Worm (Caenorhabditis elegans) whole organism, young adult: Measurements from ENCODE around the gene ugt-9.

Experiments used
- B0019.2 ChIP-seq: fragments of 200-800 bp; sonication (Bioruptor generic); conservative IDR thresholded peaks from 2 replicates; pipeline ENCODE4 v1.3.6; 2022; ENCODE audit warnings: missing genetic modification reagents, missing genetic modification characterization, missing compliant biosample characterization
- B0336.3 ChIP-seq: fragments of 200-800 bp; sonication (Bioruptor generic); IDR thresholded peaks from 2 replicates; pipeline ENCODE4 v1.3.6; 2022; ENCODE audit warnings: missing genetic modification characterization, missing compliant biosample characterization
- C06A6.2 ChIP-seq: fragments of 200-800 bp; sonication (Bioruptor generic); conservative IDR thresholded peaks from 2 replicates; pipeline ENCODE4 v1.3.6; 2022; ENCODE audit warnings: missing genetic modification characterization, missing compliant biosample characterization
- D2030.7 ChIP-seq: fragments of 200-800 bp; sonication (Bioruptor generic); IDR thresholded peaks from 2 replicates; pipeline ENCODE4 v1.3.6; 2022; ENCODE audit warnings: missing genetic modification reagents, missing genetic modification characterization, missing compliant biosample characterization
- F22D6.2 ChIP-seq: sonication (generic microtip); optimal IDR thresholded peaks from 2 replicates; lab custom pipeline; 2016; ENCODE audit warnings: mild to moderate bottlenecking, missing genetic modification characterization, missing compliant biosample characterization
- F49E8.2 ChIP-seq: sonication (generic microtip); optimal IDR thresholded peaks from 3 replicates; lab custom pipeline; 2017; ENCODE audit warnings: missing genetic modification characterization, mild to moderate bottlenecking, missing compliant biosample characterization, antibody characterized with exemption, moderate library complexity; ENCODE audit not compliant: insufficient read depth
- F55B11.4 ChIP-seq: sonication (generic microtip); optimal IDR thresholded peaks from 2 replicates; lab custom pipeline; 2016; ENCODE audit warnings: missing compliant biosample characterization, missing genetic modification characterization, borderline replicate concordance; ENCODE audit not compliant: insufficient read depth
- F57A8.1 ChIP-seq: fragments of 200-800 bp; sonication (Bioruptor generic); optimal IDR thresholded peaks from 2 replicates; lab custom pipeline; 2018; ENCODE audit warnings: mild to moderate bottlenecking, missing genetic modification characterization, moderate library complexity, missing compliant biosample characterization
- F57C9.4 ChIP-seq: sonication (generic microtip); optimal IDR thresholded peaks from 2 replicates; lab custom pipeline; 2017; ENCODE audit warnings: mild to moderate bottlenecking, missing genetic modification characterization, missing compliant biosample characterization
- Y53F4B.3 ChIP-seq: fragments of 200-800 bp; sonication (Bioruptor generic); IDR thresholded peaks from 2 replicates; pipeline ENCODE4 v1.3.6; 2022; ENCODE audit warnings: missing genetic modification reagents, missing genetic modification characterization, missing compliant biosample characterization
- Y67H2A.10 ChIP-seq: fragments of 200-800 bp; sonication (Bioruptor generic); conservative IDR thresholded peaks from 2 replicates; pipeline ENCODE4 v1.3.6; 2022; ENCODE audit warnings: missing genetic modification reagents, missing genetic modification characterization, missing compliant biosample characterization
- Y79H2A.3 ChIP-seq: fragments of 200-800 bp; sonication (Bioruptor generic); conservative IDR thresholded peaks from 2 replicates; pipeline ENCODE4 v1.3.6; 2022; ENCODE audit warnings: missing genetic modification reagents, missing genetic modification characterization, missing compliant biosample characterization
- ZK185.1 ChIP-seq: sonication (generic microtip); optimal IDR thresholded peaks from 2 replicates; lab custom pipeline; 2016; ENCODE audit warnings: mild to moderate bottlenecking, missing genetic modification characterization, missing compliant biosample characterization; ENCODE audit not compliant: poor library complexity, severe bottlenecking
- ama-1 ChIP-seq, 3 experiments: fragments of 150-350 bp in 1 of 3; sonication (generic microtip) in 2 of 3; optimal IDR thresholded peaks; 2 replicates each; lab custom pipeline; 2014 to 2018; ENCODE audit warnings: missing biosample characterization in 2 of 3, missing genetic modification characterization in 2 of 3, missing genetic modification reagents in 2 of 3
- aptf-2 ChIP-seq: fragments of 200-800 bp; sonication (Bioruptor generic); conservative IDR thresholded peaks from 2 replicates; pipeline ENCODE4 v1.3.6; 2022; ENCODE audit warnings: missing genetic modification reagents, missing genetic modification characterization, missing compliant biosample characterization
- atf-7 ChIP-seq: sonication (generic microtip); optimal IDR thresholded peaks from 2 replicates; lab custom pipeline; 2017; ENCODE audit warnings: mild to moderate bottlenecking, missing genetic modification characterization, missing compliant biosample characterization
- attf-5 ChIP-seq: fragments of 200-800 bp; sonication (Bioruptor generic); optimal IDR thresholded peaks from 2 replicates; lab custom pipeline; 2018; ENCODE audit warnings: mild to moderate bottlenecking, missing genetic modification characterization, missing compliant biosample characterization
- attf-6 ChIP-seq: fragments of 200-800 bp; sonication (Bioruptor generic); IDR thresholded peaks from 2 replicates; pipeline ENCODE4 v1.3.6; 2022; ENCODE audit warnings: missing genetic modification reagents, missing genetic modification characterization, missing compliant biosample characterization
- cebp-1 ChIP-seq, 2 experiments: fragments of 200-800 bp in 1 of 2; sonication (Bioruptor generic) in 1 of 2; sonication (generic microtip) in 1 of 2; IDR thresholded peaks in 1 of 2; optimal IDR thresholded peaks in 1 of 2; 2 replicates each; pipeline versions ENCODE4 v1.3.6 to Lab custom; 2017 to 2022; ENCODE audit warnings: missing compliant biosample characterization in 2 of 2, missing genetic modification characterization in 2 of 2, mild to moderate bottlenecking in 1 of 2, missing genetic modification reagents in 1 of 2, moderate library complexity in 1 of 2
- ceh-100 ChIP-seq: fragments of 200-800 bp; sonication (Bioruptor generic); IDR thresholded peaks from 2 replicates; pipeline ENCODE4 v1.3.6; 2022; ENCODE audit warnings: missing genetic modification reagents, missing genetic modification characterization, missing compliant biosample characterization
- ceh-40 ChIP-seq: fragments of 200-800 bp; sonication (Bioruptor generic); IDR thresholded peaks from 2 replicates; pipeline ENCODE4 v1.3.6; 2022; ENCODE audit warnings: missing genetic modification characterization, missing compliant biosample characterization
- ceh-58 ChIP-seq: fragments of 200-800 bp; sonication (Bioruptor generic); IDR thresholded peaks from 2 replicates; pipeline ENCODE4 v1.3.6; 2022; ENCODE audit warnings: missing genetic modification characterization, missing compliant biosample characterization
- egl-18 ChIP-seq: fragments of 200-800 bp; sonication (Bioruptor generic); IDR thresholded peaks from 2 replicates; pipeline ENCODE4 v1.3.6; 2022; ENCODE audit warnings: missing genetic modification reagents, missing genetic modification characterization, missing compliant biosample characterization
- gei-17 ChIP-seq: fragments of 200-800 bp; sonication (Bioruptor generic); optimal IDR thresholded peaks from 2 replicates; lab custom pipeline; 2018; ENCODE audit warnings: mild to moderate bottlenecking, missing genetic modification characterization, missing compliant biosample characterization
- him-1 ChIP-seq: sonication (generic microtip); optimal IDR thresholded peaks from 2 replicates; lab custom pipeline; 2016; ENCODE audit warnings: missing genotype, missing genetic modification reagents, missing genetic modification characterization, missing compliant biosample characterization
- hmg-20 ChIP-seq: fragments of 200-800 bp; sonication (Bioruptor generic); IDR thresholded peaks from 2 replicates; pipeline ENCODE4 v1.3.6; 2022; ENCODE audit warnings: missing genetic modification reagents, missing genetic modification characterization, missing compliant biosample characterization
- hrde-1 ChIP-seq: sonication (generic microtip); optimal IDR thresholded peaks from 2 replicates; lab custom pipeline; 2016; ENCODE audit warnings: missing genetic modification characterization, mild to moderate bottlenecking, missing compliant biosample characterization, moderate library complexity, missing genotype, missing genetic modification reagents, borderline replicate concordance
- lag-1 ChIP-seq: fragments of 200-800 bp; sonication (Bioruptor generic); IDR thresholded peaks from 2 replicates; pipeline ENCODE4 v1.3.6; 2022; ENCODE audit warnings: missing genetic modification reagents, missing genetic modification characterization, missing compliant biosample characterization
- let-526 ChIP-seq: fragments of 200-800 bp; sonication (Bioruptor generic); IDR thresholded peaks from 2 replicates; pipeline ENCODE4 v1.3.6; 2022; ENCODE audit warnings: missing genetic modification reagents, missing genetic modification characterization, missing compliant biosample characterization
- lin-26 ChIP-seq: fragments of 200-800 bp; sonication (Bioruptor generic); IDR thresholded peaks from 2 replicates; pipeline ENCODE4 v1.3.6; 2022; ENCODE audit warnings: missing genetic modification reagents, missing genetic modification characterization, missing compliant biosample characterization
- madf-3 ChIP-seq: fragments of 200-800 bp; sonication (Bioruptor generic); IDR thresholded peaks from 2 replicates; pipeline ENCODE4 v1.3.6; 2022; ENCODE audit warnings: missing genetic modification reagents, missing genetic modification characterization, missing compliant biosample characterization
- nfyb-1 ChIP-seq: fragments of 200-800 bp; sonication (Bioruptor generic); IDR thresholded peaks from 2 replicates; pipeline ENCODE4 v1.3.6; 2022; ENCODE audit warnings: missing genetic modification reagents, missing genetic modification characterization, missing compliant biosample characterization
- nhr-120 ChIP-seq: fragments of 200-800 bp; sonication (Bioruptor generic); IDR thresholded peaks from 2 replicates; pipeline ENCODE4 v1.3.6; 2022; ENCODE audit warnings: missing genetic modification characterization, missing compliant biosample characterization
- nhr-80 ChIP-seq: sonication (generic microtip); optimal IDR thresholded peaks from 2 replicates; lab custom pipeline; 2016; ENCODE audit warnings: missing genetic modification characterization, missing compliant biosample characterization
- snpc-1.1 ChIP-seq: sonication (generic microtip); optimal IDR thresholded peaks from 2 replicates; lab custom pipeline; 2017; ENCODE audit warnings: missing genetic modification characterization, mild to moderate bottlenecking, missing compliant biosample characterization, antibody characterized with exemption, moderate library complexity, missing genotype, missing genetic modification reagents; ENCODE audit not compliant: insufficient read depth
- snpc-3.4 ChIP-seq: sonication (generic microtip); optimal IDR thresholded peaks from 2 replicates; lab custom pipeline; 2017; ENCODE audit warnings: missing genetic modification characterization, mild to moderate bottlenecking, missing compliant biosample characterization, antibody characterized with exemption, moderate library complexity, missing genotype, missing genetic modification reagents
- snpc-4 ChIP-seq, 5 experiments: fragments of 150-350 bp in 1 of 5; sonication (generic microtip) in 4 of 5; optimal IDR thresholded peaks; 2 replicates each; lab custom pipeline; 2014 to 2018; ENCODE audit warnings: missing genetic modification characterization in 5 of 5, missing biosample characterization in 3 of 5, antibody characterized with exemption in 2 of 5, mild to moderate bottlenecking in 2 of 5, missing compliant biosample characterization in 2 of 5, missing genotype in 2 of 5, moderate library complexity in 2 of 5, missing genetic modification reagents in 1 of 5
- tbp1 ChIP-seq: fragments of 200-800 bp; sonication (Bioruptor generic); optimal IDR thresholded peaks from 2 replicates; lab custom pipeline; 2018; ENCODE audit warnings: mild to moderate bottlenecking, missing genetic modification characterization, missing compliant biosample characterization
- tbx-9 ChIP-seq: sonication (generic microtip); optimal IDR thresholded peaks from 2 replicates; lab custom pipeline; 2016; ENCODE audit warnings: borderline replicate concordance, missing genetic modification characterization, inconsistent platforms, missing compliant biosample characterization
- xnd-1 ChIP-seq: sonication (generic microtip); optimal IDR thresholded peaks from 2 replicates; lab custom pipeline; 2016; ENCODE audit warnings: missing genotype, missing genetic modification reagents, missing genetic modification characterization, missing compliant biosample characterization
- zfh-2 ChIP-seq: fragments of 200-800 bp; sonication (Bioruptor generic); conservative IDR thresholded peaks from 2 replicates; pipeline ENCODE4 v1.3.6; 2022; ENCODE audit warnings: missing genetic modification reagents, missing genetic modification characterization, missing compliant biosample characterization
- zim-3 ChIP-seq: sonication (generic microtip); optimal IDR thresholded peaks from 2 replicates; lab custom pipeline; 2017; ENCODE audit warnings: mild to moderate bottlenecking, missing genetic modification characterization, moderate library complexity, missing compliant biosample characterization
- ztf-26 ChIP-seq: sonication (generic microtip); optimal IDR thresholded peaks from 2 replicates; lab custom pipeline; 2017; ENCODE audit warnings: missing genetic modification characterization, missing compliant biosample characterization
- ztf-28 ChIP-seq: fragments of 200-800 bp; sonication (Bioruptor generic); IDR thresholded peaks from 2 replicates; pipeline ENCODE4 v1.3.6; 2022; ENCODE audit warnings: missing genetic modification reagents, missing genetic modification characterization, missing compliant biosample characterization
- ztf-6 ChIP-seq: fragments of 200-800 bp; sonication (Bioruptor generic); IDR thresholded peaks from 2 replicates; pipeline ENCODE4 v1.3.6; 2022; ENCODE audit warnings: missing genetic modification reagents, missing genetic modification characterization, missing compliant biosample characterization

Gene ugt-9

DNA sequence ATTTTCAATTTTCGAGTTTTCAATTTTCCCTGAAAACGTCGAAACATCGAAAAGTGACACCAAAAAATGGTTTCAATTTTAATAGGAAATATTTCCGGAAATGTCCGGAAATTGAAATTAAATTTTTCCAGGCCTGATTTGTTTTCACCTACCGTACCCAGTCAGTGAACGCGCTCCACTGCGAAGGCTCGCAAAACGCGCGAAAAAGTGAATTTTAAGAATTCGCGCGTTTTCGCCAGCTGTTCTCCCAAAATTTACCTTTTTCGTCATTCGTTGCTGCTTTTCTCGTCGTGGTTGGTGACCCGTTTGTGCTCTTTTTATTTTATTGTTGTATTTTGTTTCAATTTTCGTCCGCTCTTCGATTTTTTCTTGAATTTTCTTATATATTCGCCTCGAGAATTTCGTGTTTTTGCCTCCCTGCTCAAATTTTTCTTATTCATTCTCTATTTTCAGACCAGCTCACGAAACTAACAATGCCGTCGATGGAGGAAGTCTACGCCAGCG is 5.8 kb upstream of the ugt-9 start, which contains the start of gene T19H12.2 (continued):
- peak; percentile 99 for TF ChIP-seq xnd-1
- TF ChIP-seq zim-3 (tag; lab: Kevin White, UChicago), result no peak
- no peak for TF ChIP-seq ama-1 (optimal IDR thresholded peaks at IDR 0.05; lab: Kevin White, UChicago)
- TF ChIP-seq ama-1 (GFP tag; optimal IDR thresholded peaks at IDR 0.05; lab: Kevin White, UChicago), result no peak
- TF ChIP-seq ztf-6 (GFP tag; lab: Robert Waterston, UW), result no peak
- TF ChIP-seq lag-1 (GFP tag; lab: Robert Waterston, UW), result no peak
- TF ChIP-seq gei-17 (GFP tag; lab: Kevin White, UChicago), result no peak
- TF ChIP-seq lin-26, result peak; percentile 21; the same call in 1 of the 2 replicates
- no peak for TF ChIP-seq let-526 (GFP tag; lab: Robert Waterston, UW)
- peak; percentile 93 for TF ChIP-seq snpc-3.4 (tag; lab: Kevin White, UChicago)
- peak; percentile 74 for TF ChIP-seq snpc-1.1 (tag; lab: Kevin White, UChicago)
- no peak for TF ChIP-seq atf-7
- TF ChIP-seq Y53F4B.3 (GFP tag; lab: Robert Waterston, UW), result no peak
- TF ChIP-seq tbx-9 (tag; lab: Kevin White, UChicago), result no peak
- TF ChIP-seq B0019.2, result peak; percentile 93
- no peak for TF ChIP-seq F57A8.1 (GFP tag; lab: Kevin White, UChicago)
- peak; percentile 66 for TF ChIP-seq tbp1 (GFP tag; lab: Kevin White, UChicago)
- no peak for TF ChIP-seq C06A6.2
- peak; percentile 86; the same call in 1 of the 2 replicates for TF ChIP-seq Y79H2A.3 (GFP tag; lab: Robert Waterston, UW)
- no peak for TF ChIP-seq attf-5 (GFP tag; lab: Kevin White, UChicago)
- no peak for TF ChIP-seq egl-18 (GFP tag; lab: Robert Waterston, UW)
- TF ChIP-seq ceh-58 (GFP tag; lab: Robert Waterston, UW), result no peak
- TF ChIP-seq ztf-26, result no peak
- TF ChIP-seq aptf-2, result peak; percentile 66
- TF ChIP-seq ztf-28 (GFP tag; lab: Robert Waterston, UW), result peak; percentile 94
- peak; percentile 58 for TF ChIP-seq snpc-4 (GFP tag; optimal IDR thresholded peaks at IDR 0.05; lab: Kevin White, UChicago)
- peak in 3 of 4 experiments; percentile 32 to 70 (median 62) for TF ChIP-seq snpc-4 (tag; optimal IDR thresholded peaks at IDR 0.05; lab: Kevin White, UChicago)
- no peak for TF ChIP-seq ZK185.1
- TF ChIP-seq zfh-2 (GFP tag; lab: Robert Waterston, UW), result no peak
- peak; percentile 41; the same call in 1 of the 2 replicates for TF ChIP-seq attf-6 (GFP tag; lab: Robert Waterston, UW)
- no peak for TF ChIP-seq F57C9.4
- TF ChIP-seq nhr-80 (tag; lab: Kevin White, UChicago), result no peak
- TF ChIP-seq hmg-20 (GFP tag; lab: Robert Waterston, UW), result no peak
- peak; percentile 80 for TF ChIP-seq him-1
- TF ChIP-seq F55B11.4 (tag; lab: Kevin White, UChicago), result no peak
- TF ChIP-seq nhr-120 (GFP tag; lab: Robert Waterston, UW), result no peak
- TF ChIP-seq madf-3 (GFP tag; lab: Robert Waterston, UW), result peak; percentile 92
- TF ChIP-seq ceh-40, result no peak
- peak; percentile 63; the same call in 1 of the 2 replicates for TF ChIP-seq B0336.3
- peak; percentile 59; the same call in 1 of the 2 replicates for TF ChIP-seq nfyb-1
- peak; percentile 38; the same call in 1 of the 2 replicates for TF ChIP-seq ceh-100 (GFP tag; lab: Robert Waterston, UW)
- TF ChIP-seq F49E8.2 (tag; lab: Kevin White, UChicago), result peak; percentile 91
- TF ChIP-seq F22D6.2 (tag; lab: Kevin White, UChicago), result no peak
- peak; percentile 41 for TF ChIP-seq hrde-1 (tag; lab: Kevin White, UChicago)
- TF ChIP-seq D2030.7, result peak; percentile 98
- no peak for TF ChIP-seq cebp-1 (GFP tag; IDR thresholded peaks at IDR 0.05; lab: Robert Waterston, UW)
- TF ChIP-seq cebp-1 (tag; optimal IDR thresholded peaks at IDR 0.05; lab: Kevin White, UChicago), result no peak
- peak; percentile 50; the same call in 1 of the 2 replicates for TF ChIP-seq Y67H2A.10 (GFP tag; lab: Robert Waterston, UW)
